Worm (Caenorhabditis elegans) whole organism, L1 larva: ENCODE results near the gene sre-36.

ENCODE experiments used
- C04F5.9 ChIP-seq: sonication (generic microtip); optimal IDR thresholded peaks from 2 replicates; lab custom pipeline; 2016; ENCODE audit warnings: missing genetic modification characterization, missing compliant biosample characterization
- F16B12.6 ChIP-seq: fragments of 150-350 bp; optimal IDR thresholded peaks from 2 replicates; lab custom pipeline; 2014; ENCODE audit warnings: missing biosample characterization, missing genetic modification characterization
- Y116A8C.19 ChIP-seq: sonication (generic microtip); optimal IDR thresholded peaks from 2 replicates; lab custom pipeline; 2016; ENCODE audit warnings: missing compliant biosample characterization, missing genetic modification characterization, borderline replicate concordance
- aha-1 ChIP-seq: fragments of 150-350 bp; optimal IDR thresholded peaks from 2 replicates; lab custom pipeline; 2014; ENCODE audit warnings: missing biosample characterization, missing genetic modification characterization
- alr-1 ChIP-seq: fragments of 200-800 bp; sonication (Bioruptor generic); optimal IDR thresholded peaks from 2 replicates; lab custom pipeline; 2018; ENCODE audit warnings: borderline replicate concordance, mild to moderate bottlenecking, missing genetic modification characterization, missing compliant biosample characterization
- ama-1 ChIP-seq: fragments of 150-350 bp; optimal IDR thresholded peaks from 2 replicates; lab custom pipeline; 2014
- blmp-1 ChIP-seq: fragments of 150-350 bp; optimal IDR thresholded peaks from 2 replicates; lab custom pipeline; 2014; ENCODE audit warnings: missing biosample characterization, missing genetic modification characterization
- ceh-82 ChIP-seq, 3 experiments: fragments of 150-350 bp in 1 of 3; sonication (generic microtip) in 2 of 3; optimal IDR thresholded peaks; 2 replicates each; lab custom pipeline; 2014 to 2017; ENCODE audit warnings: missing biosample characterization in 3 of 3, missing genetic modification characterization in 3 of 3
- ceh-90 ChIP-seq: sonication (generic microtip); optimal IDR thresholded peaks from 2 replicates; lab custom pipeline; 2016; ENCODE audit warnings: missing genetic modification characterization, missing compliant biosample characterization
- dpl-1 ChIP-seq, 3 experiments: fragments of 150-350 bp in 2 of 3; sonication (generic microtip) in 1 of 3; optimal IDR thresholded peaks; 2 replicates each; lab custom pipeline; 2014 to 2017; ENCODE audit warnings: missing biosample characterization in 3 of 3, missing genetic modification characterization in 3 of 3, missing genetic modification reagents in 3 of 3
- dsc-1 ChIP-seq: sonication (generic microtip); optimal IDR thresholded peaks from 2 replicates; lab custom pipeline; 2016; ENCODE audit warnings: mild to moderate bottlenecking, missing genetic modification characterization, missing compliant biosample characterization
- efl-1 ChIP-seq, 4 experiments: fragments of 150-350 bp; optimal IDR thresholded peaks in 3 of 4; peaks in 1 of 4; 1 replicate in 1 of 4; 2 replicates in 3 of 4; lab custom pipeline; 2014; ENCODE audit warnings: missing biosample characterization in 2 of 4, missing genetic modification characterization in 2 of 4, missing genetic modification reagents in 2 of 4
- efl-3 ChIP-seq: fragments of 200-800 bp; sonication (Bioruptor generic); optimal IDR thresholded peaks from 2 replicates; lab custom pipeline; 2018; ENCODE audit warnings: mild to moderate bottlenecking, missing genetic modification characterization, missing compliant biosample characterization
- ets-5 ChIP-seq: fragments of 200-800 bp; sonication (Bioruptor generic); IDR thresholded peaks from 2 replicates; pipeline ENCODE4 v1.3.6; 2022; ENCODE audit warnings: missing genetic modification characterization, missing compliant biosample characterization
- fkh-10 ChIP-seq: sonication (generic microtip); optimal IDR thresholded peaks from 2 replicates; lab custom pipeline; 2017; ENCODE audit warnings: missing biosample characterization, missing genetic modification reagents, missing genetic modification characterization
- fkh-8 ChIP-seq: sonication (generic microtip); optimal IDR thresholded peaks from 2 replicates; lab custom pipeline; 2016; ENCODE audit warnings: mild to moderate bottlenecking, missing genetic modification characterization, missing compliant biosample characterization
- fos-1 ChIP-seq: fragments of 150-350 bp; optimal IDR thresholded peaks from 2 replicates; lab custom pipeline; 2014; ENCODE audit warnings: missing biosample characterization, missing genetic modification characterization
- hlh-17 ChIP-seq: fragments of 200-800 bp; sonication (Bioruptor generic); optimal IDR thresholded peaks from 2 replicates; lab custom pipeline; 2018; ENCODE audit warnings: missing genetic modification characterization, mild to moderate bottlenecking, missing compliant biosample characterization, moderate library complexity, borderline replicate concordance
- hpl-2 ChIP-seq: fragments of 150-350 bp; optimal IDR thresholded peaks from 2 replicates; lab custom pipeline; 2014; ENCODE audit warnings: missing biosample characterization, missing genetic modification reagents, missing genetic modification characterization
- irx-1 ChIP-seq: sonication (generic microtip); optimal IDR thresholded peaks from 2 replicates; lab custom pipeline; 2016; ENCODE audit warnings: missing genetic modification characterization, missing compliant biosample characterization
- isw-1 ChIP-seq: fragments of 200-800 bp; sonication (Bioruptor generic); IDR thresholded peaks from 2 replicates; pipeline ENCODE4 v1.3.6; 2022; ENCODE audit warnings: missing genetic modification characterization, missing compliant biosample characterization
- lin-13 ChIP-seq: fragments of 150-350 bp; optimal IDR thresholded peaks from 2 replicates; lab custom pipeline; 2014; ENCODE audit warnings: missing biosample characterization, missing genetic modification reagents, missing genetic modification characterization
- lin-14 ChIP-seq: fragments of 200-800 bp; sonication (Bioruptor generic); optimal IDR thresholded peaks from 2 replicates; lab custom pipeline; 2018; ENCODE audit warnings: mild to moderate bottlenecking, missing genetic modification characterization, moderate library complexity, missing compliant biosample characterization
- lin-15B ChIP-seq: fragments of 150-350 bp; sonication (generic microtip); optimal IDR thresholded peaks from 3 replicates; lab custom pipeline; 2014; ENCODE audit warnings: missing biosample characterization, missing genetic modification characterization
- lir-3 ChIP-seq: sonication (generic microtip); optimal IDR thresholded peaks from 2 replicates; lab custom pipeline; 2016; ENCODE audit warnings: mild to moderate bottlenecking, missing genetic modification characterization, moderate library complexity, missing compliant biosample characterization; ENCODE audit not compliant: poor library complexity
- lsy-2 ChIP-seq, 2 experiments: fragments of 150-350 bp; optimal IDR thresholded peaks; 2 replicates each; lab custom pipeline; 2014; ENCODE audit warnings: missing biosample characterization in 2 of 2, missing genetic modification characterization in 2 of 2
- mab-9 ChIP-seq: fragments of 200-800 bp; sonication (Bioruptor generic); IDR thresholded peaks from 2 replicates; pipeline ENCODE4 v1.3.6; 2022; ENCODE audit warnings: missing genetic modification reagents, missing genetic modification characterization, missing compliant biosample characterization
- mef-2 ChIP-seq: fragments of 150-350 bp; optimal IDR thresholded peaks from 2 replicates; lab custom pipeline; 2014; ENCODE audit warnings: missing biosample characterization, missing genetic modification characterization
- mep-1 ChIP-seq: fragments of 150-350 bp; optimal IDR thresholded peaks from 2 replicates; lab custom pipeline; 2014; ENCODE audit warnings: missing biosample characterization, missing genetic modification characterization
- nhr-11 ChIP-seq: fragments of 150-350 bp; optimal IDR thresholded peaks from 2 replicates; lab custom pipeline; 2014; ENCODE audit warnings: missing biosample characterization, missing genetic modification characterization
- nhr-19 ChIP-seq: fragments of 200-800 bp; sonication (Bioruptor generic); conservative IDR thresholded peaks from 2 replicates; pipeline ENCODE4 v1.3.6; 2022; ENCODE audit warnings: missing genetic modification characterization, missing compliant biosample characterization
- nhr-237 ChIP-seq: fragments of 150-350 bp; optimal IDR thresholded peaks from 2 replicates; lab custom pipeline; 2014; ENCODE audit warnings: missing biosample characterization, missing genetic modification characterization
- nhr-47 ChIP-seq: sonication (generic microtip); optimal IDR thresholded peaks from 2 replicates; lab custom pipeline; 2016; ENCODE audit warnings: mild to moderate bottlenecking, missing genetic modification characterization, moderate library complexity, missing compliant biosample characterization
- nhr-71 ChIP-seq: sonication (generic microtip); optimal IDR thresholded peaks from 2 replicates; lab custom pipeline; 2016; ENCODE audit warnings: mild to moderate bottlenecking, missing genetic modification characterization, moderate library complexity, missing compliant biosample characterization
- nhr-76 ChIP-seq: sonication (generic microtip); optimal IDR thresholded peaks from 2 replicates; lab custom pipeline; 2017; ENCODE audit warnings: missing biosample characterization, missing genetic modification characterization
- nhr-84 ChIP-seq: sonication (generic microtip); optimal IDR thresholded peaks from 2 replicates; lab custom pipeline; 2017; ENCODE audit warnings: missing biosample characterization, missing genetic modification characterization
- nhr-90 ChIP-seq: sonication (generic microtip); optimal IDR thresholded peaks from 2 replicates; lab custom pipeline; 2016; ENCODE audit warnings: mild to moderate bottlenecking, missing genetic modification characterization, missing compliant biosample characterization; ENCODE audit not compliant: poor library complexity
- pax-3 ChIP-seq: fragments of 200-800 bp; sonication (Bioruptor generic); optimal IDR thresholded peaks from 2 replicates; lab custom pipeline; 2018; ENCODE audit warnings: mild to moderate bottlenecking, missing genetic modification characterization, moderate library complexity, missing compliant biosample characterization
- pqm-1 ChIP-seq: sonication (generic microtip); optimal IDR thresholded peaks from 3 replicates; lab custom pipeline; 2017; ENCODE audit warnings: missing biosample characterization, missing genetic modification characterization
- rnt-1 ChIP-seq: sonication (generic microtip); optimal IDR thresholded peaks from 2 replicates; lab custom pipeline; 2016; ENCODE audit warnings: mild to moderate bottlenecking, missing genetic modification characterization, moderate library complexity, missing compliant biosample characterization
- snpc-4 ChIP-seq: fragments of 150-350 bp; optimal IDR thresholded peaks from 2 replicates; lab custom pipeline; 2014; ENCODE audit warnings: missing biosample characterization, missing genetic modification characterization
- snu-23 ChIP-seq: sonication (generic microtip); optimal IDR thresholded peaks from 2 replicates; lab custom pipeline; 2016; ENCODE audit warnings: missing genetic modification characterization, missing compliant biosample characterization
- sox-4 ChIP-seq: sonication (generic microtip); optimal IDR thresholded peaks from 2 replicates; lab custom pipeline; 2016; ENCODE audit warnings: missing genetic modification characterization, missing compliant biosample characterization
- sptf-1 ChIP-seq: fragments of 150-350 bp; optimal IDR thresholded peaks from 2 replicates; lab custom pipeline; 2014; ENCODE audit warnings: missing biosample characterization, missing genetic modification characterization
- sup-37 ChIP-seq: fragments of 200-800 bp; sonication (Bioruptor generic); optimal IDR thresholded peaks from 2 replicates; lab custom pipeline; 2018; ENCODE audit warnings: mild to moderate bottlenecking, missing genetic modification characterization, missing compliant biosample characterization
- swsn-7 ChIP-seq: sonication (generic microtip); optimal IDR thresholded peaks from 2 replicates; lab custom pipeline; 2016; ENCODE audit warnings: missing genetic modification characterization, missing compliant biosample characterization
- tbx-2 ChIP-seq: sonication (generic microtip); optimal IDR thresholded peaks from 2 replicates; lab custom pipeline; 2016; ENCODE audit warnings: missing genetic modification characterization, missing compliant biosample characterization
- unc-130 ChIP-seq: fragments of 150-350 bp; optimal IDR thresholded peaks from 2 replicates; lab custom pipeline; 2017; ENCODE audit warnings: missing biosample characterization, missing genetic modification characterization, inconsistent platforms
- unc-30 ChIP-seq: sonication (generic microtip); optimal IDR thresholded peaks from 2 replicates; lab custom pipeline; 2017; ENCODE audit warnings: missing biosample characterization, missing genetic modification characterization
- unc-86 ChIP-seq: sonication (generic microtip); optimal IDR thresholded peaks from 2 replicates; lab custom pipeline; 2016; ENCODE audit warnings: missing genetic modification characterization, missing compliant biosample characterization
- unc-98 ChIP-seq: fragments of 200-800 bp; sonication (Bioruptor generic); IDR thresholded peaks from 2 replicates; pipeline ENCODE4 v1.3.6; 2022; ENCODE audit warnings: missing genetic modification characterization, missing compliant biosample characterization
- zip-4 ChIP-seq: fragments of 200-800 bp; sonication (Bioruptor generic); optimal IDR thresholded peaks from 2 replicates; lab custom pipeline; 2018; ENCODE audit warnings: mild to moderate bottlenecking, missing genetic modification characterization, moderate library complexity, missing compliant biosample characterization
- ztf-11 ChIP-seq, 2 experiments: sonication (generic microtip); optimal IDR thresholded peaks; 2 replicates each; lab custom pipeline; 2016 to 2017; ENCODE audit warnings: missing genetic modification characterization in 2 of 2, missing biosample characterization in 1 of 2, missing compliant biosample characterization in 1 of 2

sre-36 gene

DNA sequence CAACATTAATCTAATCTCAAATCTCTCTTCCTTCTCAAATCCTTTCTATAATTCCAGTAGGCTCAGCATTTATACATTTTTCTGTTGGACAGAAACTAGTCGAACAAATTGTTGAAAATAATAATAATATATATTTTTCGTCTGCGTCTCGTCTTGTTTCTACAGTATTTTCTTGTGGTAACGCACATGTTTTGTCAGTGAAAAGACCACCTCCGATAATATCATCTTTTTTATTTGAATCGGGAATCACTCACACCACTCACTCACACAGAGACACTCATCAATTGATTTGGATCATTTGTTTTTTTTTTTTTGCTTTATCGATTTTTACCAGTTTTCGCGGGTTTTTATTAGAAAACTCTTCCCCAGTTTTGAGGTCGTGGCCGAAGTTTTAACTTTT is 44.8 kb upstream of the sre-36 start (continued):
- TF ChIP-seq nhr-71 (tag; lab: Kevin White, UChicago) = no peak
- no peak for TF ChIP-seq nhr-90
- peak; percentile 40 for TF ChIP-seq mep-1
- no peak for TF ChIP-seq nhr-47 (tag; lab: Kevin White, UChicago)
- no peak for TF ChIP-seq sup-37 (GFP tag; lab: Kevin White, UChicago)
- TF ChIP-seq lin-14 (GFP tag; lab: Kevin White, UChicago) = peak; percentile 52
- no peak for TF ChIP-seq ets-5 (GFP tag; lab: Robert Waterston, UW)
- no peak for TF ChIP-seq ceh-82 (tag; optimal IDR thresholded peaks at IDR 0.05; lab: Kevin White, UChicago)
- TF ChIP-seq tbx-2 = no peak
- no peak for TF ChIP-seq mab-9
- no peak for TF ChIP-seq rnt-1 (tag; lab: Kevin White, UChicago)
- TF ChIP-seq hlh-17 (GFP tag; lab: Kevin White, UChicago) = no peak
- no peak for TF ChIP-seq nhr-19 (GFP tag; lab: Robert Waterston, UW)
- peak in 1 of 2 experiments; percentile 14 for TF ChIP-seq lsy-2 (tag; optimal IDR thresholded peaks at IDR 0.05; lab: Kevin White, UChicago)
- no peak for TF ChIP-seq efl-1 (optimal IDR thresholded peaks at IDR 0.05; lab: Kevin White, UChicago)
- no peak for TF ChIP-seq efl-1 (GFP tag; optimal IDR thresholded peaks at IDR 0.05 in 1 of 2; lab: Kevin White, UChicago)
- no peak for TF ChIP-seq aha-1 (tag; lab: Kevin White, UChicago)
- no peak for TF ChIP-seq unc-98 (GFP tag; lab: Robert Waterston, UW)
- TF ChIP-seq alr-1 (tag; lab: Kevin White, UChicago) = no peak
- TF ChIP-seq pqm-1 (tag; lab: Kevin White, UChicago) = no peak
- no peak for TF ChIP-seq Y116A8C.19 (tag; lab: Kevin White, UChicago)
- no peak for TF ChIP-seq nhr-11 (tag; lab: Kevin White, UChicago)
- no peak for TF ChIP-seq unc-86 (tag; lab: Kevin White, UChicago)
- TF ChIP-seq dpl-1 (GFP tag; optimal IDR thresholded peaks at IDR 0.05; lab: Kevin White, UChicago) = no peak
- TF ChIP-seq dsc-1 (tag; lab: Kevin White, UChicago) = no peak
- no peak for TF ChIP-seq zip-4 (GFP tag; lab: Kevin White, UChicago)
- TF ChIP-seq C04F5.9 (tag; lab: Kevin White, UChicago) = no peak
- TF ChIP-seq pax-3 (tag; lab: Kevin White, UChicago) = no peak
- TF ChIP-seq ztf-11 (tag; optimal IDR thresholded peaks at IDR 0.05; lab: Kevin White, UChicago) = no peak
- no peak for TF ChIP-seq irx-1 (tag; lab: Kevin White, UChicago)
- no peak for TF ChIP-seq sptf-1 (tag; lab: Kevin White, UChicago)
- TF ChIP-seq fkh-10 (GFP tag; lab: Kevin White, UChicago) = no peak
- peak; percentile 55 for TF ChIP-seq blmp-1
- no peak for TF ChIP-seq lin-15B (tag; lab: Kevin White, UChicago)
- TF ChIP-seq ceh-90 (tag; lab: Kevin White, UChicago) = no peak
- no peak for TF ChIP-seq hpl-2
- TF ChIP-seq unc-130 = no peak
- no peak for TF ChIP-seq nhr-237 (tag; lab: Kevin White, UChicago)
- TF ChIP-seq nhr-84 = no peak
- no peak for TF ChIP-seq fkh-8 (tag; lab: Kevin White, UChicago)
- TF ChIP-seq efl-3 (GFP tag; lab: Kevin White, UChicago) = no peak

- peak; percentile 92 for TF ChIP-seq swsn-7
- TF ChIP-seq nhr-84 = no peak
- TF ChIP-seq snpc-4 (tag; lab: Kevin White, UChicago) = peak; percentile 86
- peak; percentile 38; the same call in 1 of the 2 replicates for TF ChIP-seq mab-9
- TF ChIP-seq dsc-1 (tag; lab: Kevin White, UChicago) = peak; percentile 77
- TF ChIP-seq zip-4 (GFP tag; lab: Kevin White, UChicago) = peak; percentile 50
- no peak for TF ChIP-seq unc-30 (tag; lab: Kevin White, UChicago)
- peak; percentile 75 for TF ChIP-seq lin-13 (GFP tag; lab: Kevin White, UChicago)
- TF ChIP-seq fkh-8 (tag; lab: Kevin White, UChicago) = peak; percentile 94
- peak; percentile 96 for TF ChIP-seq snu-23 (GFP tag; lab: Kevin White, UChicago)
- no peak for TF ChIP-seq mef-2 (tag; lab: Kevin White, UChicago)
- TF ChIP-seq unc-98 (GFP tag; lab: Robert Waterston, UW) = no peak
- peak; percentile 84 for TF ChIP-seq blmp-1
- TF ChIP-seq nhr-76 (tag; lab: Kevin White, UChicago) = no peak
- TF ChIP-seq lir-3 (tag; lab: Kevin White, UChicago) = no peak
- TF ChIP-seq fos-1 = peak; percentile 79
- TF ChIP-seq F16B12.6 = peak; percentile 33
- peak; percentile 76 for TF ChIP-seq isw-1 (GFP tag; lab: Robert Waterston, UW)
- TF ChIP-seq ama-1 (lab: Kevin White, UChicago) = no peak
- TF ChIP-seq lin-15B (tag; lab: Kevin White, UChicago) = peak; percentile 12
- TF ChIP-seq sox-4 (tag; lab: Kevin White, UChicago) = peak; percentile 47
Observed at ce11 chrV:16355941-16356340, 43.5 kb upstream of the sre-36 start.
